Fruit fly (Drosophila melanogaster) whole organism, embryonic: ENCODE measurements around the gene CG34300.

Experiments
- ATbp ChIP-seq: fragments of 200-800 bp; sonication (Bioruptor generic); optimal IDR thresholded peaks from 2 replicates; lab custom pipeline; 2017; ENCODE audit warnings: missing biosample characterization, mild to moderate bottlenecking, missing genetic modification characterization, missing genetic modification reagents
- Abd-B ChIP-seq: fragments of 200-800 bp; sonication (Bioruptor generic); optimal IDR thresholded peaks from 2 replicates; lab custom pipeline; 2018; ENCODE audit warnings: missing biosample characterization, mild to moderate bottlenecking, missing genetic modification characterization, moderate library complexity
- Atf-2 ChIP-seq: fragments of 200-800 bp; sonication (Bioruptor generic); optimal IDR thresholded peaks from 2 replicates; lab custom pipeline; 2016; ENCODE audit warnings: missing biosample characterization, missing genetic modification characterization
- Blimp-1 ChIP-seq: fragments of 200-800 bp; sonication (Bioruptor generic); optimal IDR thresholded peaks from 3 replicates; lab custom pipeline; 2018; ENCODE audit warnings: missing biosample characterization, missing genetic modification characterization, mild to moderate bottlenecking, moderate library complexity, missing genetic modification reagents
- CG10274 ChIP-seq: fragments of 200-800 bp; sonication (Bioruptor generic); optimal IDR thresholded peaks from 3 replicates; lab custom pipeline; 2017; ENCODE audit warnings: missing biosample characterization, mild to moderate bottlenecking, missing genetic modification characterization
- CG10366 ChIP-seq: fragments of 200-800 bp; sonication (Bioruptor generic); IDR thresholded peaks from 2 replicates; pipeline ENCODE4 v1.3.6; 2022; ENCODE audit warnings: missing biosample characterization, missing genetic modification characterization
- CG10462 ChIP-seq: fragments of 200-800 bp; sonication (Bioruptor generic); optimal IDR thresholded peaks from 2 replicates; lab custom pipeline; 2016; ENCODE audit warnings: missing biosample characterization, missing genetic modification characterization
- CG10979 ChIP-seq: fragments of 200-800 bp; sonication (Bioruptor generic); optimal IDR thresholded peaks from 2 replicates; lab custom pipeline; 2018; ENCODE audit warnings: missing biosample characterization, mild to moderate bottlenecking, missing genetic modification characterization, moderate library complexity
- CG12155 ChIP-seq: fragments of 200-800 bp; sonication (Bioruptor generic); optimal IDR thresholded peaks from 3 replicates; lab custom pipeline; 2016; ENCODE audit warnings: missing biosample characterization, missing genetic modification characterization
- CG15269 ChIP-seq: fragments of 200-800 bp; sonication (Bioruptor generic); optimal IDR thresholded peaks from 2 replicates; lab custom pipeline; 2018; ENCODE audit warnings: missing biosample characterization, mild to moderate bottlenecking, missing genetic modification characterization, moderate library complexity
- CG15514 ChIP-seq: fragments of 200-800 bp; sonication (Bioruptor generic); optimal IDR thresholded peaks from 3 replicates; lab custom pipeline; 2017; ENCODE audit warnings: missing biosample characterization, missing genetic modification characterization, mild to moderate bottlenecking, moderate library complexity, missing genetic modification reagents
- CG1647 ChIP-seq: fragments of 200-800 bp; sonication (Bioruptor generic); optimal IDR thresholded peaks from 3 replicates; lab custom pipeline; 2016; ENCODE audit warnings: missing biosample characterization, missing genetic modification characterization
- CG17829 ChIP-seq: fragments of 200-800 bp; optimal IDR thresholded peaks from 2 replicates; lab custom pipeline; 2019; ENCODE audit warnings: missing biosample characterization, mild to moderate bottlenecking, missing genetic modification characterization, moderate library complexity
- CG18764 ChIP-seq: fragments of 200-800 bp; sonication (Bioruptor generic); optimal IDR thresholded peaks from 3 replicates; lab custom pipeline; 2016; ENCODE audit warnings: missing biosample characterization, missing genetic modification characterization
- CG2889 ChIP-seq: fragments of 200-800 bp; sonication (Bioruptor generic); IDR thresholded peaks from 3 replicates; pipeline ENCODE4 v1.3.6; 2022; ENCODE audit warnings: missing biosample characterization, missing genetic modification characterization
- CG30020 ChIP-seq: fragments of 200-800 bp; optimal IDR thresholded peaks from 2 replicates; lab custom pipeline; 2019; ENCODE audit warnings: missing biosample characterization, mild to moderate bottlenecking, missing genetic modification characterization, moderate library complexity
- CG3065 ChIP-seq: fragments of 200-800 bp; sonication (Bioruptor generic); optimal IDR thresholded peaks from 2 replicates; lab custom pipeline; 2016; ENCODE audit warnings: missing biosample characterization, missing genetic modification characterization
- CG3163 ChIP-seq: fragments of 200-800 bp; sonication (Bioruptor generic); optimal IDR thresholded peaks from 3 replicates; lab custom pipeline; 2016; ENCODE audit warnings: missing biosample characterization, missing genetic modification characterization
- CG34224 ChIP-seq: fragments of 200-800 bp; sonication (Bioruptor generic); IDR thresholded peaks from 3 replicates; pipeline ENCODE4 v1.3.6; 2022; ENCODE audit warnings: missing biosample characterization, missing genetic modification characterization; ENCODE audit not compliant: partially characterized antibody
- CG42726 ChIP-seq: fragments of 200-800 bp; sonication (Bioruptor generic); IDR thresholded peaks from 2 replicates; pipeline ENCODE4 v1.3.6; 2022; ENCODE audit warnings: missing biosample characterization, missing genetic modification characterization; ENCODE audit not compliant: partially characterized antibody
- CG4424 ChIP-seq: fragments of 200-800 bp; sonication (Bioruptor generic); optimal IDR thresholded peaks from 3 replicates; lab custom pipeline; 2016; ENCODE audit warnings: missing biosample characterization, missing genetic modification characterization
- CG6254 ChIP-seq: fragments of 200-800 bp; sonication (Bioruptor generic); optimal IDR thresholded peaks from 3 replicates; lab custom pipeline; 2017; ENCODE audit warnings: mild to moderate bottlenecking, missing biosample characterization, missing genetic modification reagents, missing genetic modification characterization
- CG7928 ChIP-seq: fragments of 200-800 bp; sonication (Bioruptor generic); optimal IDR thresholded peaks from 2 replicates; lab custom pipeline; 2017; ENCODE audit warnings: missing biosample characterization, mild to moderate bottlenecking, missing genetic modification characterization
- CG8478 ChIP-seq: fragments of >200 bp; optimal IDR thresholded peaks from 2 replicates; lab custom pipeline; 2018
- CHES-1-like ChIP-seq: fragments of 200-800 bp; sonication (Bioruptor generic); optimal IDR thresholded peaks from 2 replicates; lab custom pipeline; 2016; ENCODE audit warnings: missing biosample characterization, missing genetic modification characterization
- Fer3 ChIP-seq: fragments of 200-800 bp; sonication (Bioruptor generic); optimal IDR thresholded peaks from 2 replicates; lab custom pipeline; 2018; ENCODE audit warnings: missing biosample characterization, mild to moderate bottlenecking, missing genetic modification characterization, moderate library complexity
- HLH54F ChIP-seq: fragments of 200-800 bp; sonication (Bioruptor generic); optimal IDR thresholded peaks from 3 replicates; lab custom pipeline; 2016; ENCODE audit warnings: missing biosample characterization, missing genetic modification characterization
- Hsf ChIP-seq: fragments of 200-800 bp; sonication (Bioruptor generic); optimal IDR thresholded peaks from 3 replicates; lab custom pipeline; 2016; ENCODE audit warnings: missing biosample characterization, missing genetic modification characterization
- Meics ChIP-seq: fragments of 200-800 bp; sonication (Bioruptor generic); optimal IDR thresholded peaks from 2 replicates; lab custom pipeline; 2017; ENCODE audit warnings: missing biosample characterization, mild to moderate bottlenecking, missing genetic modification characterization
- Mrtf ChIP-seq: fragments of 200-800 bp; sonication (Bioruptor generic); IDR thresholded peaks from 3 replicates; pipeline ENCODE4 v1.3.6; 2022; ENCODE audit warnings: missing biosample characterization, missing genetic modification characterization
- Sry-β ChIP-seq: fragments of 200-800 bp; sonication (Bioruptor generic); optimal IDR thresholded peaks from 2 replicates; lab custom pipeline; 2018; ENCODE audit warnings: missing biosample characterization, mild to moderate bottlenecking, missing genetic modification characterization, moderate library complexity
- Stat92E ChIP-seq, 3 experiments: fragments of >200 bp in 2 of 3; fragments of 200-800 bp in 1 of 3; sonication (Bioruptor generic) in 1 of 3; optimal IDR thresholded peaks; 2 replicates each; lab custom pipeline; 2017 to 2019; ENCODE audit warnings: missing biosample characterization in 3 of 3, missing genetic modification characterization in 3 of 3, mild to moderate bottlenecking in 1 of 3, moderate library complexity in 1 of 3
- ap ChIP-seq: fragments of 200-800 bp; sonication (Bioruptor generic); IDR thresholded peaks from 2 replicates; pipeline ENCODE4 v1.3.6; 2022; ENCODE audit warnings: missing biosample characterization, missing genetic modification characterization
- ash1 ChIP-seq: fragments of 200-800 bp; sonication (Bioruptor generic); optimal IDR thresholded peaks from 2 replicates; lab custom pipeline; 2018; ENCODE audit warnings: missing biosample characterization, mild to moderate bottlenecking, missing genetic modification characterization
- bab2 ChIP-seq: fragments of 200-800 bp; sonication (Bioruptor generic); optimal IDR thresholded peaks from 2 replicates; lab custom pipeline; 2016; ENCODE audit warnings: missing biosample characterization, missing genetic modification characterization
- bcd ChIP-seq: fragments of 200-800 bp; sonication (Bioruptor generic); optimal IDR thresholded peaks from 2 replicates; lab custom pipeline; 2017; ENCODE audit warnings: missing biosample characterization, mild to moderate bottlenecking, missing genetic modification characterization
- chinmo ChIP-seq: fragments of 200-800 bp; sonication (Bioruptor generic); IDR thresholded peaks from 4 replicates; pipeline ENCODE4 v1.3.6; 2022; ENCODE audit warnings: missing biosample characterization, missing genetic modification characterization; ENCODE audit not compliant: partially characterized antibody
- crp ChIP-seq, 2 experiments: fragments of 200-800 bp; sonication (Bioruptor generic); optimal IDR thresholded peaks; 2 replicates in 1 of 2; 3 replicates in 1 of 2; lab custom pipeline; 2017; ENCODE audit warnings: missing biosample characterization in 2 of 2, missing genetic modification characterization in 2 of 2, mild to moderate bottlenecking in 1 of 2, moderate library complexity in 1 of 2
- ems ChIP-seq: fragments of 200-800 bp; sonication (Bioruptor generic); optimal IDR thresholded peaks from 3 replicates; lab custom pipeline; 2016; ENCODE audit warnings: missing biosample characterization, missing genetic modification characterization
- ewg ChIP-seq: fragments of 200-800 bp; sonication (Bioruptor generic); optimal IDR thresholded peaks from 3 replicates; lab custom pipeline; 2017; ENCODE audit warnings: mild to moderate bottlenecking, missing biosample characterization, missing genetic modification reagents, missing genetic modification characterization
- jing ChIP-seq: fragments of 200-800 bp; sonication (Bioruptor generic); optimal IDR thresholded peaks from 2 replicates; lab custom pipeline; 2018; ENCODE audit warnings: missing biosample characterization, mild to moderate bottlenecking, missing genetic modification characterization
- lola ChIP-seq, 3 experiments: fragments of >200 bp in 2 of 3; fragments of 200-800 bp in 1 of 3; sonication (Bioruptor generic) in 1 of 3; optimal IDR thresholded peaks; 2 replicates each; lab custom pipeline; 2017 to 2019; ENCODE audit warnings: missing biosample characterization in 3 of 3, missing genetic modification characterization in 3 of 3, mild to moderate bottlenecking in 1 of 3, moderate library complexity in 1 of 3
- nom ChIP-seq: fragments of 200-800 bp; sonication (Bioruptor generic); optimal IDR thresholded peaks from 2 replicates; lab custom pipeline; 2017; ENCODE audit warnings: missing biosample characterization, missing genetic modification characterization, mild to moderate bottlenecking, moderate library complexity, missing genetic modification reagents
- prd ChIP-seq, 3 experiments: fragments of >200 bp in 2 of 3; fragments of 200-800 bp in 1 of 3; sonication (Bioruptor generic) in 1 of 3; optimal IDR thresholded peaks in 2 of 3; IDR thresholded peaks in 1 of 3; 2 replicates in 2 of 3; 3 replicates in 1 of 3; pipeline versions ENCODE4 v1.3.6 to Lab custom; 2017 to 2022; ENCODE audit warnings: missing biosample characterization in 1 of 3, missing genetic modification characterization in 1 of 3
- slou ChIP-seq: fragments of 200-800 bp; sonication (Bioruptor generic); optimal IDR thresholded peaks from 3 replicates; lab custom pipeline; 2016; ENCODE audit warnings: missing biosample characterization, missing genetic modification characterization
- sqz ChIP-seq: fragments of 200-800 bp; sonication (Bioruptor generic); optimal IDR thresholded peaks from 3 replicates; lab custom pipeline; 2018; ENCODE audit warnings: missing biosample characterization, mild to moderate bottlenecking, missing genetic modification characterization
- unpg ChIP-seq: fragments of 200-800 bp; sonication (Bioruptor generic); optimal IDR thresholded peaks from 3 replicates; lab custom pipeline; 2018; ENCODE audit warnings: missing biosample characterization, mild to moderate bottlenecking, missing genetic modification characterization, moderate library complexity
- zfh2 ChIP-seq: fragments of 200-800 bp; sonication (Bioruptor generic); optimal IDR thresholded peaks from 2 replicates; lab custom pipeline; 2016; ENCODE audit warnings: missing biosample characterization, missing genetic modification characterization

Gene CG34300

DNA sequence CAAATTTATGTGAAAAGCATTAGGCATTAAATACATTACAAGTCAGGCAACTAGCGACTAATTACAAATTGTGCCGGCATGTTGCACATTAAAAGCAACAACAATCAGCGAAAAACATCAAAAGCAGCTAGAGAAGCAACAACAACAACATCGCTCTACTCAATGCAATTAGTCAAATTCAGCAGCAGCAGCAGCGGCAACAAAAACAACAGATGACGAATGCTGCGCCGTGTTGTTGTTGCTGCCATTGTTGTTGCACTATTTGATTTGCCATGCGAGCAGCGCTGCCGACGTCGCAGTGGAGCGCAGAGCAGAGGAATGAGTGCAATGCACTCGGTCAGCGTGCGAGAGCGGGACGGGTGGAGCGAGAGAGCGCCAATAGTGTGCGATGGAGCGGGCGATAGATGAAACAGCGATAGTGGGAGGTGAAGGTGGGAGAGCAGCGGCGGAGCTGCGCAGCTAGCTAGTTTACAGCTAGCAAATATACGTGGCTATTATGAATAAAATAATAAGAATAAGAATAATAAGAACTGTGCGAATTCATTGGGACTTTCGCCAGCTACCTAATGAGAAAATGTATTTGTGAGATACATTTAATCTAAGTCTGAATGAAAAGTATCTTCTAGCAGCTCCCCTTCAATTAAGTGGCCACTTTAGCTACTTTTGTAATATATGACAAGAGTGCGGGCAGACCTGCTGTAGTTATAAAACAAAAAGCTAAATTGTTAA is 31.6 kb upstream of the CG34300 start (continued):
- TF ChIP-seq Fer3 (tag; lab: Kevin White, UChicago) = no peak
- TF ChIP-seq Stat92E (GFP tag; optimal IDR thresholded peaks at IDR 0.05; lab: Kevin White, UChicago) = no peak
- TF ChIP-seq CHES-1-like = no peak
- no peak for TF ChIP-seq CG3163 (GFP tag; lab: Kevin White, UChicago)
- no peak for TF ChIP-seq jing (GFP tag; lab: Kevin White, UChicago)
- no peak for TF ChIP-seq nom (GFP tag; lab: Kevin White, UChicago)
- no peak for TF ChIP-seq ash1 (GFP tag; lab: Kevin White, UChicago)
- TF ChIP-seq CG7928 (GFP tag; lab: Kevin White, UChicago) = no peak
- no peak for TF ChIP-seq HLH54F (GFP tag; lab: Kevin White, UChicago)
- TF ChIP-seq CG12155 (GFP tag; lab: Kevin White, UChicago) = no peak
- TF ChIP-seq slou = no peak
- no peak for TF ChIP-seq CG10979 (tag; lab: Kevin White, UChicago)
- no peak for TF ChIP-seq CG34224 (GFP tag; lab: Robert Waterston, UW)
- no peak for TF ChIP-seq ATbp (GFP tag; lab: Kevin White, UChicago)
- TF ChIP-seq Abd-B (GFP tag; lab: Kevin White, UChicago) = peak; percentile 23
- TF ChIP-seq chinmo (GFP tag; lab: Robert Waterston, UW) = 0 out of 4 replicates have a peak, but pooled peaks have one; percentile 66
- peak; percentile 4 for TF ChIP-seq CG15269 (tag; lab: Kevin White, UChicago)
- TF ChIP-seq lola (GFP tag; optimal IDR thresholded peaks at IDR 0.05; lab: Kevin White, UChicago) = no peak
- TF ChIP-seq CG10366 (GFP tag; lab: Robert Waterston, UW) = no peak
- peak; percentile 93 for TF ChIP-seq Sry-β (GFP tag; lab: Kevin White, UChicago)
- TF ChIP-seq CG10462 (GFP tag; lab: Kevin White, UChicago) = no peak
- TF ChIP-seq bab2 = no peak
- no peak for TF ChIP-seq zfh2 (GFP tag; lab: Kevin White, UChicago)
- peak; percentile 85 for TF ChIP-seq sqz (GFP tag; lab: Kevin White, UChicago)
- no peak for TF ChIP-seq Hsf
- TF ChIP-seq CG42726 = 0 out of 2 replicates have a peak, but pooled peaks have one; percentile 26
- no peak for TF ChIP-seq ems (GFP tag; lab: Kevin White, UChicago)
- no peak for TF ChIP-seq CG17829 (tag; lab: Kevin White, UChicago)
- no peak for TF ChIP-seq CG10274 (GFP tag; lab: Kevin White, UChicago)
- no peak for TF ChIP-seq unpg (GFP tag; lab: Kevin White, UChicago)
- peak; percentile 9 for TF ChIP-seq Meics
- no peak for TF ChIP-seq ewg (GFP tag; lab: Kevin White, UChicago)
- no peak for TF ChIP-seq CG2889
- no peak for TF ChIP-seq Atf-2 (GFP tag; lab: Kevin White, UChicago)
- peak in 1 of 2 experiments; percentile 48 for TF ChIP-seq prd (optimal IDR thresholded peaks at IDR 0.05; lab: Kevin White, UChicago)
- no peak for TF ChIP-seq prd (GFP tag; IDR thresholded peaks at IDR 0.05; lab: Robert Waterston, UW)
- TF ChIP-seq CG1647 (GFP tag; lab: Kevin White, UChicago) = no peak
- peak; percentile 12 for TF ChIP-seq CG4424 (GFP tag; lab: Kevin White, UChicago)
- TF ChIP-seq Mrtf (GFP tag; lab: Robert Waterston, UW) = no peak
- no peak for TF ChIP-seq Blimp-1
- no peak for TF ChIP-seq CG3065 (GFP tag; lab: Kevin White, UChicago)
- TF ChIP-seq CG6254 (GFP tag; lab: Kevin White, UChicago) = no peak
- TF ChIP-seq ap (GFP tag; lab: Robert Waterston, UW) = no peak
- TF ChIP-seq CG18764 (GFP tag; lab: Kevin White, UChicago) = no peak
- TF ChIP-seq CG8478 = no peak
- no peak for TF ChIP-seq crp (GFP tag; optimal IDR thresholded peaks at IDR 0.05; lab: Kevin White, UChicago)
- no peak for TF ChIP-seq CG15514 (GFP tag; lab: Kevin White, UChicago)
- no peak for TF ChIP-seq CG30020 (tag; lab: Kevin White, UChicago)
- no peak for TF ChIP-seq bcd (GFP tag; lab: Kevin White, UChicago)
